Fruit fly (Drosophila melanogaster): Measurements from ENCODE around the gene tut.

tut gene

dm6 chr3L:8186627-8187396 lies 23.7 kb downstream of the tut start, which contains the start of the genes ERR and Atg18a (continued):
- TF ChIP-seq CG7357 (GFP tag; IDR thresholded peaks at IDR 0.05) (peak; percentile 74), mam (GFP tag; optimal IDR thresholded peaks at IDR 0.05) (peak; percentile 94), dm (GFP tag; optimal IDR thresholded peaks at IDR 0.05) (peak; percentile 69), eve (GFP tag; optimal IDR thresholded peaks at IDR 0.05) (no peak), Ets65A (GFP tag) (peak; percentile 99), sisA (GFP tag; IDR thresholded peaks at IDR 0.05) (peak; percentile 91), slbo (GFP tag; IDR thresholded peaks at IDR 0.05) (peak; percentile 96), CG12236 (GFP tag; optimal IDR thresholded peaks at IDR 0.05) (peak; percentile 25), Abd-B (GFP tag; optimal IDR thresholded peaks at IDR 0.05) (peak; percentile 92), corto (GFP tag; optimal IDR thresholded peaks at IDR 0.05) (peak; percentile 71), dmrt11E (tag; optimal IDR thresholded peaks at IDR 0.05) (peak; percentile 74), schlank (tag; optimal IDR thresholded peaks at IDR 0.05) (no peak), E2f1 (GFP tag; IDR thresholded peaks at IDR 0.05) (peak; percentile 82), Atf6 (GFP tag; IDR thresholded peaks at IDR 0.05) (peak; percentile 86), D (optimal IDR thresholded peaks at IDR 0.05) (peak; percentile 39), D (GFP tag; optimal IDR thresholded peaks at IDR 0.05) (peak; percentile 79), hb (GFP tag; IDR thresholded peaks at IDR 0.05; ENCODE audit: partially characterized antibody) (0 out of 3 replicates have a peak, but pooled peaks have one; percentile 45), crp (GFP tag; optimal IDR thresholded peaks at IDR 0.05) (peak in 1 of 2 experiments; percentile 63), CG13424 (tag; optimal IDR thresholded peaks at IDR 0.05) (peak; percentile 89), CG18764 (GFP tag; optimal IDR thresholded peaks at IDR 0.05) (peak; percentile 64), BtbVII (GFP tag; optimal IDR thresholded peaks at IDR 0.05) (no peak), bigmax (GFP tag; optimal IDR thresholded peaks at IDR 0.05) (no peak), CG1024 (GFP tag; IDR thresholded peaks at IDR 0.05) (peak; percentile 54; the same call in 1 of the 2 replicates), Med (GFP tag) (peak; percentile 97), ranshi (GFP tag; IDR thresholded peaks at IDR 0.05) (peak; percentile 88), caup (GFP tag; optimal IDR thresholded peaks at IDR 0.05; ENCODE audit: severe bottlenecking) (peak; percentile 74), CG11723 (GFP tag; optimal IDR thresholded peaks at IDR 0.05) (no peak), lola (GFP tag; optimal IDR thresholded peaks at IDR 0.05) (peak in 1 of 3 experiments; percentile 79), CG18599 (GFP tag; optimal IDR thresholded peaks at IDR 0.05) (peak; percentile 79), cg (GFP tag; optimal IDR thresholded peaks at IDR 0.05) (peak; percentile 98), CG34224 (GFP tag; IDR thresholded peaks at IDR 0.05; ENCODE audit: partially characterized antibody) (peak; percentile 65; the same call in 2 of the 3 replicates), Optix (GFP tag; IDR thresholded peaks at IDR 0.05) (peak; percentile 61; the same call in 2 of the 3 replicates), Awh (GFP tag; IDR thresholded peaks at IDR 0.05) (peak; percentile 61), ap (GFP tag; IDR thresholded peaks at IDR 0.05) (peak; percentile 74), chif (GFP tag; optimal IDR thresholded peaks at IDR 0.05) (peak; percentile 75 to 80), CG17385 (GFP tag; optimal IDR thresholded peaks at IDR 0.05) (peak; percentile 58), wor (GFP tag; IDR thresholded peaks at IDR 0.05) (peak; percentile 83), sc (optimal IDR thresholded peaks at IDR 0.05) (no peak), sc (GFP tag; optimal IDR thresholded peaks at IDR 0.05) (peak; percentile 56), tap (tag; optimal IDR thresholded peaks at IDR 0.05) (no peak), Oaz (GFP tag; IDR thresholded peaks at IDR 0.05) (peak; percentile 80), NC2α (GFP tag; optimal IDR thresholded peaks at IDR 0.05) (peak; percentile 57), vfl (GFP tag; optimal IDR thresholded peaks at IDR 0.05) (peak; percentile 72), Aef1 (GFP tag; IDR thresholded peaks at IDR 0.05) (peak; percentile 91), fd102C (GFP tag; optimal IDR thresholded peaks at IDR 0.05) (no peak), Dfd (GFP tag; optimal IDR thresholded peaks at IDR 0.05) (no peak), CG13123 (GFP tag; optimal IDR thresholded peaks at IDR 0.05) (peak; percentile 77), br (optimal IDR thresholded peaks at IDR 0.05) (no peak), Nf-YA (GFP tag; IDR thresholded peaks at IDR 0.05) (no peak), CG10431 (GFP tag; optimal IDR thresholded peaks at IDR 0.05) (peak; percentile 47)

Measured in whole organism, embryonic.